Worm (Caenorhabditis elegans) whole organism, L1 larva: Measurements from ENCODE around the gene lem-4.

Experiments
- C04F5.9 ChIP-seq: sonication (generic microtip); optimal IDR thresholded peaks from 2 replicates; lab custom pipeline; 2016; ENCODE audit warnings: missing genetic modification characterization, missing compliant biosample characterization
- C16A3.4 ChIP-seq: fragments of 150-350 bp; optimal IDR thresholded peaks from 2 replicates; lab custom pipeline; 2014; ENCODE audit warnings: missing biosample characterization, missing genetic modification characterization
- C34B4.2 ChIP-seq: sonication (generic microtip); optimal IDR thresholded peaks from 2 replicates; lab custom pipeline; 2017; ENCODE audit warnings: mild to moderate bottlenecking, missing genetic modification characterization, missing compliant biosample characterization
- F16B12.6 ChIP-seq: fragments of 150-350 bp; optimal IDR thresholded peaks from 2 replicates; lab custom pipeline; 2014; ENCODE audit warnings: missing biosample characterization, missing genetic modification characterization
- aha-1 ChIP-seq: fragments of 150-350 bp; optimal IDR thresholded peaks from 2 replicates; lab custom pipeline; 2014; ENCODE audit warnings: missing biosample characterization, missing genetic modification characterization
- alr-1 ChIP-seq: fragments of 200-800 bp; sonication (Bioruptor generic); optimal IDR thresholded peaks from 2 replicates; lab custom pipeline; 2018; ENCODE audit warnings: borderline replicate concordance, mild to moderate bottlenecking, missing genetic modification characterization, missing compliant biosample characterization
- ama-1 ChIP-seq: fragments of 150-350 bp; optimal IDR thresholded peaks from 2 replicates; lab custom pipeline; 2014
- ceh-63 ChIP-seq: fragments of 200-800 bp; sonication (Bioruptor generic); optimal IDR thresholded peaks from 2 replicates; lab custom pipeline; 2018; ENCODE audit warnings: mild to moderate bottlenecking, missing genetic modification characterization, missing compliant biosample characterization
- ceh-82 ChIP-seq, 3 experiments: fragments of 150-350 bp in 1 of 3; sonication (generic microtip) in 2 of 3; optimal IDR thresholded peaks; 2 replicates each; lab custom pipeline; 2014 to 2017; ENCODE audit warnings: missing biosample characterization in 3 of 3, missing genetic modification characterization in 3 of 3
- ceh-88 ChIP-seq: fragments of 200-800 bp; sonication (Bioruptor generic); IDR thresholded peaks from 2 replicates; pipeline ENCODE4 v1.3.6; 2022; ENCODE audit warnings: missing genetic modification characterization, missing compliant biosample characterization
- ceh-90 ChIP-seq: sonication (generic microtip); optimal IDR thresholded peaks from 2 replicates; lab custom pipeline; 2016; ENCODE audit warnings: missing genetic modification characterization, missing compliant biosample characterization
- ces-1 ChIP-seq: fragments of 150-350 bp; optimal IDR thresholded peaks from 2 replicates; lab custom pipeline; 2014; ENCODE audit warnings: missing biosample characterization, missing genetic modification reagents, missing genetic modification characterization
- efl-1 ChIP-seq, 4 experiments: fragments of 150-350 bp; optimal IDR thresholded peaks in 3 of 4; peaks in 1 of 4; 1 replicate in 1 of 4; 2 replicates in 3 of 4; lab custom pipeline; 2014; ENCODE audit warnings: missing biosample characterization in 2 of 4, missing genetic modification characterization in 2 of 4, missing genetic modification reagents in 2 of 4
- efl-3 ChIP-seq: fragments of 200-800 bp; sonication (Bioruptor generic); optimal IDR thresholded peaks from 2 replicates; lab custom pipeline; 2018; ENCODE audit warnings: mild to moderate bottlenecking, missing genetic modification characterization, missing compliant biosample characterization
- egl-13 ChIP-seq: sonication (generic microtip); optimal IDR thresholded peaks from 2 replicates; lab custom pipeline; 2016; ENCODE audit warnings: missing genotype, missing genetic modification reagents, missing genetic modification characterization, missing compliant biosample characterization
- egl-27 ChIP-seq, 2 experiments: fragments of 150-350 bp in 1 of 2; sonication (generic microtip); optimal IDR thresholded peaks; 3 replicates each; lab custom pipeline; 2017 to 2018; ENCODE audit warnings: missing biosample characterization in 2 of 2, missing genetic modification characterization in 2 of 2, missing genetic modification reagents in 2 of 2
- elt-3 ChIP-seq, 6 experiments: fragments of 150-350 bp in 1 of 6; sonication (generic microtip); optimal IDR thresholded peaks; 2 replicates each; lab custom pipeline; 2017 to 2018; ENCODE audit warnings: missing biosample characterization in 6 of 6, missing genetic modification characterization in 6 of 6, inconsistent platforms in 1 of 6
- fkh-10 ChIP-seq: sonication (generic microtip); optimal IDR thresholded peaks from 2 replicates; lab custom pipeline; 2017; ENCODE audit warnings: missing biosample characterization, missing genetic modification reagents, missing genetic modification characterization
- fkh-8 ChIP-seq: sonication (generic microtip); optimal IDR thresholded peaks from 2 replicates; lab custom pipeline; 2016; ENCODE audit warnings: mild to moderate bottlenecking, missing genetic modification characterization, missing compliant biosample characterization
- hpl-2 ChIP-seq: fragments of 150-350 bp; optimal IDR thresholded peaks from 2 replicates; lab custom pipeline; 2014; ENCODE audit warnings: missing biosample characterization, missing genetic modification reagents, missing genetic modification characterization
- irx-1 ChIP-seq: sonication (generic microtip); optimal IDR thresholded peaks from 2 replicates; lab custom pipeline; 2016; ENCODE audit warnings: missing genetic modification characterization, missing compliant biosample characterization
- jun-1 ChIP-seq: fragments of 150-350 bp; optimal IDR thresholded peaks from 2 replicates; lab custom pipeline; 2014; ENCODE audit warnings: missing biosample characterization, missing genetic modification reagents, missing genetic modification characterization
- lin-13 ChIP-seq: fragments of 150-350 bp; optimal IDR thresholded peaks from 2 replicates; lab custom pipeline; 2014; ENCODE audit warnings: missing biosample characterization, missing genetic modification reagents, missing genetic modification characterization
- lin-15B ChIP-seq: fragments of 150-350 bp; sonication (generic microtip); optimal IDR thresholded peaks from 3 replicates; lab custom pipeline; 2014; ENCODE audit warnings: missing biosample characterization, missing genetic modification characterization
- lin-35 ChIP-seq, 2 experiments: fragments of 150-350 bp; optimal IDR thresholded peaks; 2 replicates each; lab custom pipeline; 2014; ENCODE audit warnings: missing biosample characterization in 2 of 2, missing genetic modification characterization in 2 of 2, missing genetic modification reagents in 2 of 2
- lir-3 ChIP-seq: sonication (generic microtip); optimal IDR thresholded peaks from 2 replicates; lab custom pipeline; 2016; ENCODE audit warnings: mild to moderate bottlenecking, missing genetic modification characterization, moderate library complexity, missing compliant biosample characterization; ENCODE audit not compliant: poor library complexity
- mab-9 ChIP-seq: fragments of 200-800 bp; sonication (Bioruptor generic); IDR thresholded peaks from 2 replicates; pipeline ENCODE4 v1.3.6; 2022; ENCODE audit warnings: missing genetic modification reagents, missing genetic modification characterization, missing compliant biosample characterization
- mef-2 ChIP-seq: fragments of 150-350 bp; optimal IDR thresholded peaks from 2 replicates; lab custom pipeline; 2014; ENCODE audit warnings: missing biosample characterization, missing genetic modification characterization
- mep-1 ChIP-seq: fragments of 150-350 bp; optimal IDR thresholded peaks from 2 replicates; lab custom pipeline; 2014; ENCODE audit warnings: missing biosample characterization, missing genetic modification characterization
- nhr-11 ChIP-seq: fragments of 150-350 bp; optimal IDR thresholded peaks from 2 replicates; lab custom pipeline; 2014; ENCODE audit warnings: missing biosample characterization, missing genetic modification characterization
- nhr-19 ChIP-seq: fragments of 200-800 bp; sonication (Bioruptor generic); conservative IDR thresholded peaks from 2 replicates; pipeline ENCODE4 v1.3.6; 2022; ENCODE audit warnings: missing genetic modification characterization, missing compliant biosample characterization
- nhr-20 ChIP-seq: sonication (generic microtip); optimal IDR thresholded peaks from 2 replicates; lab custom pipeline; 2016; ENCODE audit warnings: mild to moderate bottlenecking, missing genetic modification characterization, missing compliant biosample characterization
- nhr-28 ChIP-seq: fragments of 150-350 bp; optimal IDR thresholded peaks from 2 replicates; lab custom pipeline; 2014; ENCODE audit warnings: missing biosample characterization, missing genetic modification characterization
- nhr-71 ChIP-seq: sonication (generic microtip); optimal IDR thresholded peaks from 2 replicates; lab custom pipeline; 2016; ENCODE audit warnings: mild to moderate bottlenecking, missing genetic modification characterization, moderate library complexity, missing compliant biosample characterization
- nhr-76 ChIP-seq: sonication (generic microtip); optimal IDR thresholded peaks from 2 replicates; lab custom pipeline; 2017; ENCODE audit warnings: missing biosample characterization, missing genetic modification characterization
- nhr-77 ChIP-seq: fragments of 150-350 bp; optimal IDR thresholded peaks from 2 replicates; lab custom pipeline; 2014; ENCODE audit warnings: missing biosample characterization, missing genetic modification characterization
- nhr-84 ChIP-seq: sonication (generic microtip); optimal IDR thresholded peaks from 2 replicates; lab custom pipeline; 2017; ENCODE audit warnings: missing biosample characterization, missing genetic modification characterization
- nhr-85 ChIP-seq: sonication (generic microtip); peaks from one replicate; lab custom pipeline; 2016; ENCODE audit warnings: missing genetic modification characterization, inconsistent platforms, missing compliant biosample characterization
- nhr-90 ChIP-seq: sonication (generic microtip); optimal IDR thresholded peaks from 2 replicates; lab custom pipeline; 2016; ENCODE audit warnings: mild to moderate bottlenecking, missing genetic modification characterization, missing compliant biosample characterization; ENCODE audit not compliant: poor library complexity
- pax-3 ChIP-seq: fragments of 200-800 bp; sonication (Bioruptor generic); optimal IDR thresholded peaks from 2 replicates; lab custom pipeline; 2018; ENCODE audit warnings: mild to moderate bottlenecking, missing genetic modification characterization, moderate library complexity, missing compliant biosample characterization
- rnt-1 ChIP-seq: sonication (generic microtip); optimal IDR thresholded peaks from 2 replicates; lab custom pipeline; 2016; ENCODE audit warnings: mild to moderate bottlenecking, missing genetic modification characterization, moderate library complexity, missing compliant biosample characterization
- skn-1 ChIP-seq: fragments of 150-350 bp; optimal IDR thresholded peaks from 2 replicates; lab custom pipeline; 2014; ENCODE audit warnings: missing biosample characterization, missing genetic modification characterization
- snpc-4 ChIP-seq: fragments of 150-350 bp; optimal IDR thresholded peaks from 2 replicates; lab custom pipeline; 2014; ENCODE audit warnings: missing biosample characterization, missing genetic modification characterization
- sox-4 ChIP-seq: sonication (generic microtip); optimal IDR thresholded peaks from 2 replicates; lab custom pipeline; 2016; ENCODE audit warnings: missing genetic modification characterization, missing compliant biosample characterization
- sup-37 ChIP-seq: fragments of 200-800 bp; sonication (Bioruptor generic); optimal IDR thresholded peaks from 2 replicates; lab custom pipeline; 2018; ENCODE audit warnings: mild to moderate bottlenecking, missing genetic modification characterization, missing compliant biosample characterization
- tlp-1 ChIP-seq: fragments of 150-350 bp; optimal IDR thresholded peaks from 2 replicates; lab custom pipeline; 2014; ENCODE audit warnings: missing biosample characterization, missing genetic modification characterization
- unc-130 ChIP-seq: fragments of 150-350 bp; optimal IDR thresholded peaks from 2 replicates; lab custom pipeline; 2017; ENCODE audit warnings: missing biosample characterization, missing genetic modification characterization, inconsistent platforms
- vab-15 ChIP-seq: sonication (generic microtip); optimal IDR thresholded peaks from 2 replicates; lab custom pipeline; 2017; ENCODE audit warnings: missing genotype, mild to moderate bottlenecking, missing genetic modification characterization, missing compliant biosample characterization
- xbp-1 ChIP-seq: sonication (generic microtip); optimal IDR thresholded peaks from 2 replicates; lab custom pipeline; 2016; ENCODE audit warnings: missing genetic modification characterization, missing compliant biosample characterization
- zag-1 ChIP-seq: fragments of 150-350 bp; optimal IDR thresholded peaks from 2 replicates; lab custom pipeline; 2014; ENCODE audit warnings: missing biosample characterization, missing genetic modification characterization
- ztf-4 ChIP-seq: fragments of 150-350 bp; optimal IDR thresholded peaks from 2 replicates; lab custom pipeline; 2014; ENCODE audit warnings: missing biosample characterization, missing genetic modification characterization

The lem-4 gene

ce11 chrIV:878634-879033 lies 24.1 kb upstream of the lem-4 start:
- no peak for TF ChIP-seq sup-37 (GFP tag; lab: Kevin White, UChicago)
- TF ChIP-seq zag-1: no peak
- TF ChIP-seq rnt-1 (tag; lab: Kevin White, UChicago): no peak
- no peak for TF ChIP-seq egl-27 (tag; optimal IDR thresholded peaks at IDR 0.05; lab: Kevin White, UChicago)
- no peak for TF ChIP-seq aha-1 (tag; lab: Kevin White, UChicago)
- TF ChIP-seq ceh-63 (GFP tag; lab: Kevin White, UChicago): no peak
- no peak for TF ChIP-seq nhr-28 (tag; lab: Kevin White, UChicago)
- no peak for TF ChIP-seq nhr-77 (tag; lab: Kevin White, UChicago)
- TF ChIP-seq ceh-82 (tag; optimal IDR thresholded peaks at IDR 0.05; lab: Kevin White, UChicago): no peak
- TF ChIP-seq lin-35 (GFP tag; optimal IDR thresholded peaks at IDR 0.05; lab: Kevin White, UChicago): no peak
- no peak for TF ChIP-seq elt-3 (tag; optimal IDR thresholded peaks at IDR 0.05; lab: Kevin White, UChicago)
- TF ChIP-seq ama-1 (lab: Kevin White, UChicago): no peak
- no peak for TF ChIP-seq C04F5.9 (tag; lab: Kevin White, UChicago)
- TF ChIP-seq mef-2 (tag; lab: Kevin White, UChicago): no peak
- TF ChIP-seq pax-3: no peak

DNA sequence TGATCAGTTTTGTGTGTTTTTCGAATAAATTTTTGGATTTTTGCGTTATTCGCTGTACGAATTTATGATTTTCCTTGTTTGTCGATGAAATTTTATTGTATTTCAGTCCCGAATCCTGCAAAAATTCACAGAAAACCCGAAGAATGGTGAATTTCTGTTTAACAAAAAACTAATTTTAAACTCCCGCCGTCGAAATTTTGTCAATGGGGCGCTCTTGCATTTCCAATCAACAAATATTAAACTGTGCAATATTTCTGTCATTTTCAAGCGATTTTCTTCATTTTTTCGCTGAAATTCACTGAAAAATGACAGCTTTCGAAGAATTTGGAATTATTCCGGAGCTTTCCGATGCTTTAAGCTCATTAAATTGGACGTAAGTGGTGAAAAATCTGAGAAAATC lies 20.1 kb upstream of the lem-4 start, which contains the start of gene Y55F3BR.1:
Gene Y55F3BR.1 (plus strand): TSS at position 115 of the 400 bp plus-strand sequence.
- peak; percentile 17 for TF ChIP-seq pax-3
- TF ChIP-seq lin-15B: peak; percentile 77
- peak; percentile 75 for TF ChIP-seq nhr-85 (tag; lab: Kevin White, UChicago)
- peak; percentile 24 for TF ChIP-seq nhr-20
- TF ChIP-seq nhr-77 (tag; lab: Kevin White, UChicago): peak; percentile 33
- no peak for TF ChIP-seq jun-1 (tag; lab: Kevin White, UChicago)
- no peak for TF ChIP-seq vab-15
- TF ChIP-seq nhr-84 (tag; lab: Kevin White, UChicago): no peak
- TF ChIP-seq irx-1 (tag; lab: Kevin White, UChicago): peak; percentile 38
- TF ChIP-seq F16B12.6 (tag; lab: Kevin White, UChicago): peak; percentile 34
- TF ChIP-seq efl-3 (GFP tag; lab: Kevin White, UChicago): no peak
- TF ChIP-seq nhr-90 (tag; lab: Kevin White, UChicago): peak; percentile 54
- TF ChIP-seq egl-27 (tag; optimal IDR thresholded peaks at IDR 0.05; lab: Kevin White, UChicago): no peak
- TF ChIP-seq hpl-2: no peak
- no peak for TF ChIP-seq fkh-10
- TF ChIP-seq aha-1 (tag; lab: Kevin White, UChicago): no peak
- peak; percentile 67 for TF ChIP-seq nhr-19 (GFP tag; lab: Robert Waterston, UW)
- no peak for TF ChIP-seq alr-1 (tag; lab: Kevin White, UChicago)
- peak; percentile 80 for TF ChIP-seq nhr-71
- TF ChIP-seq nhr-11 (tag; lab: Kevin White, UChicago): no peak
- TF ChIP-seq ceh-90 (tag; lab: Kevin White, UChicago): no peak
- TF ChIP-seq lin-35 (GFP tag; optimal IDR thresholded peaks at IDR 0.05; lab: Kevin White, UChicago): peak; percentile 98 to 99
- no peak for TF ChIP-seq ama-1 (lab: Kevin White, UChicago)
- TF ChIP-seq ces-1: no peak
- TF ChIP-seq lir-3 (tag; lab: Kevin White, UChicago): no peak
- no peak for TF ChIP-seq tlp-1
- no peak for TF ChIP-seq nhr-76 (tag; lab: Kevin White, UChicago)
- TF ChIP-seq C34B4.2 (tag; lab: Kevin White, UChicago): no peak
- no peak for TF ChIP-seq ceh-63 (GFP tag; lab: Kevin White, UChicago)
- TF ChIP-seq lin-13 (GFP tag; lab: Kevin White, UChicago): peak; percentile 75
- TF ChIP-seq egl-13 (tag; lab: Kevin White, UChicago): no peak
- TF ChIP-seq sox-4 (tag; lab: Kevin White, UChicago): no peak
- no peak for TF ChIP-seq ztf-4 (tag; lab: Kevin White, UChicago)
- TF ChIP-seq xbp-1: peak; percentile 53
- no peak for TF ChIP-seq ceh-88 (GFP tag; lab: Robert Waterston, UW)
- TF ChIP-seq snpc-4 (tag; lab: Kevin White, UChicago): peak; percentile 77
- peak; percentile 42 to 80 (median 49) for TF ChIP-seq ceh-82 (tag; optimal IDR thresholded peaks at IDR 0.05; lab: Kevin White, UChicago)
- peak; percentile 75 for TF ChIP-seq mep-1
- peak; percentile 52 for TF ChIP-seq C16A3.4 (tag; lab: Kevin White, UChicago)
- TF ChIP-seq efl-1 (optimal IDR thresholded peaks at IDR 0.05; lab: Kevin White, UChicago): peak; percentile 98 to 99
- TF ChIP-seq efl-1 (GFP tag; optimal IDR thresholded peaks at IDR 0.05 in 1 of 2; lab: Kevin White, UChicago): peak; percentile 97 to 100
- TF ChIP-seq mab-9: no peak
- TF ChIP-seq skn-1 (tag; lab: Kevin White, UChicago): peak; percentile 40
- TF ChIP-seq unc-130 (tag; lab: Kevin White, UChicago): no peak
- peak; percentile 43 for TF ChIP-seq fkh-8 (tag; lab: Kevin White, UChicago)
